Worm (Caenorhabditis elegans) whole organism, L1 larva: ENCODE results near the gene ZK899.6.
A peak's percentile ranks its signal among the peaks of the same experiment; 100 is the strongest.

Source experiments
- C16A3.4 ChIP-seq: fragments of 150-350 bp; optimal IDR thresholded peaks from 2 replicates; lab custom pipeline; 2014; ENCODE audit warnings: missing biosample characterization, missing genetic modification characterization
- C34B4.2 ChIP-seq: sonication (generic microtip); optimal IDR thresholded peaks from 2 replicates; lab custom pipeline; 2017; ENCODE audit warnings: mild to moderate bottlenecking, missing genetic modification characterization, missing compliant biosample characterization
- F16B12.6 ChIP-seq: fragments of 150-350 bp; optimal IDR thresholded peaks from 2 replicates; lab custom pipeline; 2014; ENCODE audit warnings: missing biosample characterization, missing genetic modification characterization
- aha-1 ChIP-seq: fragments of 150-350 bp; optimal IDR thresholded peaks from 2 replicates; lab custom pipeline; 2014; ENCODE audit warnings: missing biosample characterization, missing genetic modification characterization
- aly-2 ChIP-seq: fragments of 150-350 bp; optimal IDR thresholded peaks from 2 replicates; lab custom pipeline; 2014; ENCODE audit warnings: missing biosample characterization, missing genetic modification characterization
- ama-1 ChIP-seq: fragments of 150-350 bp; optimal IDR thresholded peaks from 2 replicates; lab custom pipeline; 2014
- blmp-1 ChIP-seq: fragments of 150-350 bp; optimal IDR thresholded peaks from 2 replicates; lab custom pipeline; 2014; ENCODE audit warnings: missing biosample characterization, missing genetic modification characterization
- ceh-63 ChIP-seq: fragments of 200-800 bp; sonication (Bioruptor generic); optimal IDR thresholded peaks from 2 replicates; lab custom pipeline; 2018; ENCODE audit warnings: mild to moderate bottlenecking, missing genetic modification characterization, missing compliant biosample characterization
- efl-1 ChIP-seq, 4 experiments: fragments of 150-350 bp; optimal IDR thresholded peaks in 3 of 4; peaks in 1 of 4; 1 replicate in 1 of 4; 2 replicates in 3 of 4; lab custom pipeline; 2014; ENCODE audit warnings: missing biosample characterization in 2 of 4, missing genetic modification characterization in 2 of 4, missing genetic modification reagents in 2 of 4
- egl-13 ChIP-seq: sonication (generic microtip); optimal IDR thresholded peaks from 2 replicates; lab custom pipeline; 2016; ENCODE audit warnings: missing genotype, missing genetic modification reagents, missing genetic modification characterization, missing compliant biosample characterization
- egl-27 ChIP-seq, 2 experiments: fragments of 150-350 bp in 1 of 2; sonication (generic microtip); optimal IDR thresholded peaks; 3 replicates each; lab custom pipeline; 2017 to 2018; ENCODE audit warnings: missing biosample characterization in 2 of 2, missing genetic modification characterization in 2 of 2, missing genetic modification reagents in 2 of 2
- elt-3 ChIP-seq, 6 experiments: fragments of 150-350 bp in 1 of 6; sonication (generic microtip); optimal IDR thresholded peaks; 2 replicates each; lab custom pipeline; 2017 to 2018; ENCODE audit warnings: missing biosample characterization in 6 of 6, missing genetic modification characterization in 6 of 6, inconsistent platforms in 1 of 6
- ets-5 ChIP-seq: fragments of 200-800 bp; sonication (Bioruptor generic); IDR thresholded peaks from 2 replicates; pipeline ENCODE4 v1.3.6; 2022; ENCODE audit warnings: missing genetic modification characterization, missing compliant biosample characterization
- fkh-8 ChIP-seq: sonication (generic microtip); optimal IDR thresholded peaks from 2 replicates; lab custom pipeline; 2016; ENCODE audit warnings: mild to moderate bottlenecking, missing genetic modification characterization, missing compliant biosample characterization
- fos-1 ChIP-seq: fragments of 150-350 bp; optimal IDR thresholded peaks from 2 replicates; lab custom pipeline; 2014; ENCODE audit warnings: missing biosample characterization, missing genetic modification characterization
- grh-1 ChIP-seq: fragments of 200-800 bp; sonication (Bioruptor generic); IDR thresholded peaks from 2 replicates; pipeline ENCODE4 v1.3.6; 2022; ENCODE audit warnings: missing genetic modification reagents, missing genetic modification characterization, missing compliant biosample characterization
- isw-1 ChIP-seq: fragments of 200-800 bp; sonication (Bioruptor generic); IDR thresholded peaks from 2 replicates; pipeline ENCODE4 v1.3.6; 2022; ENCODE audit warnings: missing genetic modification characterization, missing compliant biosample characterization
- lin-14 ChIP-seq: fragments of 200-800 bp; sonication (Bioruptor generic); optimal IDR thresholded peaks from 2 replicates; lab custom pipeline; 2018; ENCODE audit warnings: mild to moderate bottlenecking, missing genetic modification characterization, moderate library complexity, missing compliant biosample characterization
- lin-15B ChIP-seq: fragments of 150-350 bp; sonication (generic microtip); optimal IDR thresholded peaks from 3 replicates; lab custom pipeline; 2014; ENCODE audit warnings: missing biosample characterization, missing genetic modification characterization
- lin-35 ChIP-seq, 2 experiments: fragments of 150-350 bp; optimal IDR thresholded peaks; 2 replicates each; lab custom pipeline; 2014; ENCODE audit warnings: missing biosample characterization in 2 of 2, missing genetic modification characterization in 2 of 2, missing genetic modification reagents in 2 of 2
- mab-9 ChIP-seq: fragments of 200-800 bp; sonication (Bioruptor generic); IDR thresholded peaks from 2 replicates; pipeline ENCODE4 v1.3.6; 2022; ENCODE audit warnings: missing genetic modification reagents, missing genetic modification characterization, missing compliant biosample characterization
- mep-1 ChIP-seq: fragments of 150-350 bp; optimal IDR thresholded peaks from 2 replicates; lab custom pipeline; 2014; ENCODE audit warnings: missing biosample characterization, missing genetic modification characterization
- nhr-237 ChIP-seq: fragments of 150-350 bp; optimal IDR thresholded peaks from 2 replicates; lab custom pipeline; 2014; ENCODE audit warnings: missing biosample characterization, missing genetic modification characterization
- nhr-28 ChIP-seq: fragments of 150-350 bp; optimal IDR thresholded peaks from 2 replicates; lab custom pipeline; 2014; ENCODE audit warnings: missing biosample characterization, missing genetic modification characterization
- nhr-76 ChIP-seq: sonication (generic microtip); optimal IDR thresholded peaks from 2 replicates; lab custom pipeline; 2017; ENCODE audit warnings: missing biosample characterization, missing genetic modification characterization
- nhr-85 ChIP-seq: sonication (generic microtip); peaks from one replicate; lab custom pipeline; 2016; ENCODE audit warnings: missing genetic modification characterization, inconsistent platforms, missing compliant biosample characterization
- pag-3 ChIP-seq: sonication (generic microtip); optimal IDR thresholded peaks from 2 replicates; lab custom pipeline; 2017; ENCODE audit warnings: missing genetic modification characterization, mild to moderate bottlenecking, missing compliant biosample characterization, antibody characterized with exemption, borderline replicate concordance; ENCODE audit not compliant: insufficient read depth
- snu-23 ChIP-seq: sonication (generic microtip); optimal IDR thresholded peaks from 2 replicates; lab custom pipeline; 2016; ENCODE audit warnings: missing genetic modification characterization, missing compliant biosample characterization
- sup-37 ChIP-seq: fragments of 200-800 bp; sonication (Bioruptor generic); optimal IDR thresholded peaks from 2 replicates; lab custom pipeline; 2018; ENCODE audit warnings: mild to moderate bottlenecking, missing genetic modification characterization, missing compliant biosample characterization
- tlp-1 ChIP-seq: fragments of 150-350 bp; optimal IDR thresholded peaks from 2 replicates; lab custom pipeline; 2014; ENCODE audit warnings: missing biosample characterization, missing genetic modification characterization
- unc-130 ChIP-seq: fragments of 150-350 bp; optimal IDR thresholded peaks from 2 replicates; lab custom pipeline; 2017; ENCODE audit warnings: missing biosample characterization, missing genetic modification characterization, inconsistent platforms
- unc-30 ChIP-seq: sonication (generic microtip); optimal IDR thresholded peaks from 2 replicates; lab custom pipeline; 2017; ENCODE audit warnings: missing biosample characterization, missing genetic modification characterization
- unc-62 ChIP-seq: fragments of 150-350 bp; optimal IDR thresholded peaks from 2 replicates; lab custom pipeline; 2014; ENCODE audit warnings: missing biosample characterization, missing genetic modification reagents, missing genetic modification characterization
- vab-15 ChIP-seq: sonication (generic microtip); optimal IDR thresholded peaks from 2 replicates; lab custom pipeline; 2017; ENCODE audit warnings: missing genotype, mild to moderate bottlenecking, missing genetic modification characterization, missing compliant biosample characterization
- xbp-1 ChIP-seq: sonication (generic microtip); optimal IDR thresholded peaks from 2 replicates; lab custom pipeline; 2016; ENCODE audit warnings: missing genetic modification characterization, missing compliant biosample characterization
- zip-4 ChIP-seq: fragments of 200-800 bp; sonication (Bioruptor generic); optimal IDR thresholded peaks from 2 replicates; lab custom pipeline; 2018; ENCODE audit warnings: mild to moderate bottlenecking, missing genetic modification characterization, moderate library complexity, missing compliant biosample characterization
- ztf-4 ChIP-seq: fragments of 150-350 bp; optimal IDR thresholded peaks from 2 replicates; lab custom pipeline; 2014; ENCODE audit warnings: missing biosample characterization, missing genetic modification characterization

Gene ZK899.6

ce11 chrX:9504911-9505397 lies 41.8 kb downstream of the ZK899.6 start:
- TF ChIP-seq zip-4 (GFP tag; lab: Kevin White, UChicago) (no peak), vab-15 (tag; lab: Kevin White, UChicago) (no peak), blmp-1 (peak; percentile 8)

- TF ChIP-seq lin-35 (GFP tag; optimal IDR thresholded peaks at IDR 0.05; lab: Kevin White, UChicago) (no peak), grh-1 (GFP tag; lab: Robert Waterston, UW) (no peak), lin-14 (GFP tag; lab: Kevin White, UChicago) (peak; percentile 44), ceh-63 (GFP tag; lab: Kevin White, UChicago) (no peak)
Measured at ce11 chrX:9506341-9506740, 43.2 kb downstream of the ZK899.6 start.

ce11 chrX:9508426-9509010 lies 45.4 kb downstream of the ZK899.6 start:
- TF ChIP-seq lin-14 (GFP tag; lab: Kevin White, UChicago) (peak; percentile 65), lin-35 (GFP tag; optimal IDR thresholded peaks at IDR 0.05; lab: Kevin White, UChicago) (peak in 1 of 2 experiments; percentile 8), ama-1 (lab: Kevin White, UChicago) (no peak), unc-130 (peak; percentile 3), aly-2 (tag; lab: Kevin White, UChicago) (no peak), nhr-76 (no peak), snu-23 (GFP tag; lab: Kevin White, UChicago) (peak; percentile 18), ztf-4 (no peak), ets-5 (GFP tag; lab: Robert Waterston, UW) (no peak), blmp-1 (peak; percentile 48), fkh-8 (no peak), elt-3 (tag; optimal IDR thresholded peaks at IDR 0.05; lab: Kevin White, UChicago) (peak in 1 of 6 experiments; percentile 1), F16B12.6 (tag; lab: Kevin White, UChicago) (no peak), nhr-85 (tag; lab: Kevin White, UChicago) (peak; percentile 60), unc-62 (GFP tag; lab: Kevin White, UChicago) (no peak)

DNA sequence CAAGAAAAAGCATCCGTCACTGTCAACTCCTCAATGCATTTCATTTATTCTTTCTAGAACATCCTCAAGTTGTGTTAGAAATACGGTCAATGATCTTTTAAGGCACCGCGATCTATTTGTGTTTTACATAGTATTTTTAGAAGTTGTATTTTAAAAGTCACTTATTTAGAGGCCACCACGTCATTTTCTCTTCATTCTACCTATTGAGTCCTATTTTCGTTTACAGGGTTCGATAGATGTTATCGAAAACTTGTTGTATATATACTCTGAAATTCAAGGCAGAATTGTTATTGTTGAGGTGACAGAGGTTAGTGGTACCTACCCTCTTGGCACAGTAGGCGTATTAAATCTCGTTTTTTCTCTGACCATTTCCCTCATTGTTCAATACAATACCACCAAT lies 46.4 kb downstream of the ZK899.6 start:
- TF ChIP-seq efl-1 (optimal IDR thresholded peaks at IDR 0.05; lab: Kevin White, UChicago), result no peak
- peak in 1 of 2 experiments; percentile 53 for TF ChIP-seq efl-1 (GFP tag; optimal IDR thresholded peaks at IDR 0.05 in 1 of 2; lab: Kevin White, UChicago)
- TF ChIP-seq C34B4.2 (tag; lab: Kevin White, UChicago), result no peak
- no peak for TF ChIP-seq mep-1 (tag; lab: Kevin White, UChicago)
- no peak for TF ChIP-seq nhr-28 (tag; lab: Kevin White, UChicago)
- TF ChIP-seq mab-9 (GFP tag; lab: Robert Waterston, UW), result no peak
- TF ChIP-seq fos-1 (tag; lab: Kevin White, UChicago), result no peak
- no peak for TF ChIP-seq aha-1 (tag; lab: Kevin White, UChicago)

- peak; percentile 19 for TF ChIP-seq lin-14 (GFP tag; lab: Kevin White, UChicago)
- TF ChIP-seq ceh-63 (GFP tag; lab: Kevin White, UChicago), result no peak
Measured at ce11 chrX:9509922-9510321, 46.8 kb downstream of the ZK899.6 start.

ce11 chrX:9510448-9510847 lies 47.3 kb downstream of the ZK899.6 start:
- TF ChIP-seq lin-15B (tag; lab: Kevin White, UChicago) (no peak), elt-3 (tag; optimal IDR thresholded peaks at IDR 0.05; lab: Kevin White, UChicago) (peak in 1 of 6 experiments; percentile 2)
- TF ChIP-seq, all 84 proteins: peak for 1

ce11 chrX:9512457-9512856 lies 49.3 kb downstream of the ZK899.6 start:
- TF ChIP-seq tlp-1 (no peak), lin-14 (GFP tag; lab: Kevin White, UChicago) (peak; percentile 7), egl-13 (no peak), efl-1 (optimal IDR thresholded peaks at IDR 0.05; lab: Kevin White, UChicago) (no peak), efl-1 (GFP tag; optimal IDR thresholded peaks at IDR 0.05 in 1 of 2; lab: Kevin White, UChicago) (no peak), blmp-1 (peak; percentile 37), egl-27 (tag; optimal IDR thresholded peaks at IDR 0.05; lab: Kevin White, UChicago) (no peak), pag-3 (no peak), C34B4.2 (tag; lab: Kevin White, UChicago) (no peak), nhr-237 (tag; lab: Kevin White, UChicago) (no peak), nhr-85 (tag; lab: Kevin White, UChicago) (peak; percentile 28), unc-30 (tag; lab: Kevin White, UChicago) (no peak), xbp-1 (tag; lab: Kevin White, UChicago) (no peak), isw-1 (GFP tag; lab: Robert Waterston, UW) (no peak), C16A3.4 (tag; lab: Kevin White, UChicago) (no peak), vab-15 (tag; lab: Kevin White, UChicago) (no peak), aly-2 (tag; lab: Kevin White, UChicago) (no peak), sup-37 (GFP tag; lab: Kevin White, UChicago) (no peak), fos-1 (tag; lab: Kevin White, UChicago) (no peak)
- TF ChIP-seq, all 84 proteins: peak for 3
